Worm (Caenorhabditis elegans) whole organism, L4/young adult: ENCODE data around the gene col-111.

ENCODE experiments used
- W03F9.2 ChIP-seq: fragments of 150-350 bp; optimal IDR thresholded peaks from 2 replicates; lab custom pipeline; 2014; ENCODE audit warnings: missing biosample characterization, missing genetic modification characterization
- dao-5 ChIP-seq: sonication (generic microtip); optimal IDR thresholded peaks from 2 replicates; lab custom pipeline; 2016; ENCODE audit warnings: missing genotype, missing genetic modification characterization, moderate library complexity, missing compliant biosample characterization
- him-1 ChIP-seq: sonication (generic microtip); optimal IDR thresholded peaks from 2 replicates; lab custom pipeline; 2016; ENCODE audit warnings: missing genotype, missing genetic modification reagents, missing genetic modification characterization, missing compliant biosample characterization

DNA sequence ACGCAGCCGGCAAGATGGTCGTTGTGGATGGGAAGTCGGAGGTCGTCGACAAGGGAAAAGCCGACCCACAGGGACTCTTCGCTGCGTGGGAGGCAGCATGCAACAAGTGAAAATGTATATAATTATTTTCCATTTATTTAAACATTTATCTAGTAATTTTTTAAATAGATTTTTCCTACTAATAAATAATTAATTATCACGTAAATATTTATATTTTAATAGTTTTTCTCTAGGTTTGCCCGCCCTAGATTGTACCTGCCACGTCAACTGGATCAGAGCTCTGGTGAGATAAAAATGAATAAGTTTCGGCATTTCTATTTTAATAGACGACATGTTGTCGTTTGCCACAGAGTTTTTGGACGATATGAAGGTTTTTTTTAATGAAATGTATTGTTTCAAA is 4.8 kb downstream of the col-111 start, which contains the start of gene psr-1:
- TF ChIP-seq him-1 (no peak), W03F9.2 (tag; lab: Kevin White, UChicago) (no peak), dao-5 (tag; lab: Kevin White, UChicago) (no peak)
